Worm (Caenorhabditis elegans): ENCODE data around the gene frpr-5.

DNA sequence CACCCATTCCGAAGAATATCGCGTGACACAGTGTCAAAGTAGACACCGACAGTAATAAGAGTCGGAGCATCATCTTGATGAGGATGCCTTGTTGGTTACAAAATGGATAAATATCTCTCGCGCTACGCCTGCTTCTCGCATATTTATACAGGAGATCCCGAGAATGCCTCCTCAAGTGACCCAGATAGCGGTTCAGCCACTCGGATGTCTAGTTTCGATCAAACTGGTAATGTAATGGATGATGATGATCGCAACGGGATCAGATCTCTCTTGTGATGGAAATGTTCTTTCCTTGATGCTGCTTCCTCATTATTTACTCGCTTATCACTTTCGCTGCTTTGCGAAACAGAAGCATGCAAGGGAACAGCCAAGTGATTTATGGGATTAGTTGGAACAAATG, 27.9 kb upstream of the frpr-5 start, which contains the start of gene grl-17:
- no peak for TF ChIP-seq che-1 (tag; optimal IDR thresholded peaks at IDR 0.05)
- TF ChIP-seq pros-1 (tag; optimal IDR thresholded peaks at IDR 0.05) = no peak
- no peak for TF ChIP-seq ets-4 (tag; optimal IDR thresholded peaks at IDR 0.05)
- no peak for TF ChIP-seq pqm-1 (tag; optimal IDR thresholded peaks at IDR 0.05)
- no peak for TF ChIP-seq ceh-9 (tag; optimal IDR thresholded peaks at IDR 0.05)
- no peak for TF ChIP-seq fkh-6 (tag; optimal IDR thresholded peaks at IDR 0.05)
